Fruit fly (Drosophila melanogaster) whole organism, embryonic: ENCODE results near the gene dar1.

ENCODE experiments used
- B-H1 ChIP-seq: fragments of 200-800 bp; sonication (Bioruptor generic); IDR thresholded peaks from 3 replicates; pipeline ENCODE4 v1.3.6; 2022; ENCODE audit warnings: missing biosample characterization, missing genetic modification characterization
- CG10267 ChIP-seq: fragments of 200-800 bp; sonication (Bioruptor generic); optimal IDR thresholded peaks from 2 replicates; lab custom pipeline; 2018; ENCODE audit warnings: missing biosample characterization, mild to moderate bottlenecking, missing genetic modification characterization, moderate library complexity
- CG10366 ChIP-seq: fragments of 200-800 bp; sonication (Bioruptor generic); IDR thresholded peaks from 2 replicates; pipeline ENCODE4 v1.3.6; 2022; ENCODE audit warnings: missing biosample characterization, missing genetic modification characterization
- CG11085 ChIP-seq: fragments of 200-800 bp; sonication (Bioruptor generic); IDR thresholded peaks from 2 replicates; pipeline ENCODE4 v1.3.6; 2022; ENCODE audit warnings: missing biosample characterization, missing genetic modification characterization
- CG11456 ChIP-seq: fragments of 200-800 bp; sonication (Bioruptor generic); IDR thresholded peaks from 3 replicates; pipeline ENCODE4 v1.3.6; 2022; ENCODE audit warnings: missing biosample characterization, missing genetic modification characterization
- CG1233 ChIP-seq: fragments of 200-800 bp; sonication (Bioruptor generic); optimal IDR thresholded peaks from 4 replicates; lab custom pipeline; 2018; ENCODE audit warnings: missing biosample characterization, mild to moderate bottlenecking, missing genetic modification characterization
- CG13424 ChIP-seq: fragments of 200-800 bp; sonication (Bioruptor generic); optimal IDR thresholded peaks from 2 replicates; lab custom pipeline; 2019; ENCODE audit warnings: missing biosample characterization, mild to moderate bottlenecking, missing genetic modification characterization, moderate library complexity
- CG15601 ChIP-seq: fragments of 200-800 bp; sonication (Bioruptor generic); optimal IDR thresholded peaks from 3 replicates; lab custom pipeline; 2019; ENCODE audit warnings: missing biosample characterization, mild to moderate bottlenecking, missing genetic modification characterization, moderate library complexity
- CG1603 ChIP-seq: fragments of 200-800 bp; sonication (Bioruptor generic); optimal IDR thresholded peaks from 2 replicates; lab custom pipeline; 2019; ENCODE audit warnings: missing biosample characterization, mild to moderate bottlenecking, missing genetic modification characterization, moderate library complexity
- CG16813 ChIP-seq: fragments of 200-800 bp; sonication (Bioruptor generic); IDR thresholded peaks from 3 replicates; pipeline ENCODE4 v1.3.6; 2022; ENCODE audit warnings: missing biosample characterization, missing genetic modification characterization; ENCODE audit not compliant: partially characterized antibody
- CG17829 ChIP-seq: fragments of 200-800 bp; optimal IDR thresholded peaks from 2 replicates; lab custom pipeline; 2019; ENCODE audit warnings: missing biosample characterization, mild to moderate bottlenecking, missing genetic modification characterization, moderate library complexity
- CG18619 ChIP-seq: fragments of 200-800 bp; sonication (Bioruptor generic); optimal IDR thresholded peaks from 3 replicates; lab custom pipeline; 2017; ENCODE audit warnings: missing biosample characterization, mild to moderate bottlenecking, missing genetic modification characterization
- CG2120 ChIP-seq: fragments of 200-800 bp; sonication (Bioruptor generic); optimal IDR thresholded peaks from 3 replicates; lab custom pipeline; 2016; ENCODE audit warnings: missing biosample characterization, missing genetic modification characterization
- CG2199 ChIP-seq: fragments of 200-800 bp; sonication (Bioruptor generic); IDR thresholded peaks from 3 replicates; pipeline ENCODE4 v1.3.6; 2022; ENCODE audit warnings: missing biosample characterization, missing genetic modification characterization
- CG32772 ChIP-seq: fragments of 200-800 bp; sonication (Bioruptor generic); IDR thresholded peaks from 2 replicates; pipeline ENCODE4 v1.3.6; 2022; ENCODE audit warnings: missing biosample characterization, missing genetic modification characterization
- CG42726 ChIP-seq: fragments of 200-800 bp; sonication (Bioruptor generic); IDR thresholded peaks from 2 replicates; pipeline ENCODE4 v1.3.6; 2022; ENCODE audit warnings: missing biosample characterization, missing genetic modification characterization; ENCODE audit not compliant: partially characterized antibody
- CG6175 ChIP-seq: fragments of 200-800 bp; sonication (Bioruptor generic); IDR thresholded peaks from 3 replicates; pipeline ENCODE4 v1.3.6; 2022; ENCODE audit warnings: missing biosample characterization, missing genetic modification characterization
- CG7372 ChIP-seq: fragments of 200-800 bp; sonication (Bioruptor generic); IDR thresholded peaks from 2 replicates; pipeline ENCODE4 v1.3.6; 2022; ENCODE audit warnings: missing biosample characterization, missing genetic modification characterization
- CG7745 ChIP-seq: fragments of 200-800 bp; sonication (Bioruptor generic); optimal IDR thresholded peaks from 2 replicates; lab custom pipeline; 2018; ENCODE audit warnings: missing biosample characterization, mild to moderate bottlenecking, missing genetic modification characterization, moderate library complexity
- CG7987 ChIP-seq: fragments of 200-800 bp; sonication (Bioruptor generic); optimal IDR thresholded peaks from 2 replicates; lab custom pipeline; 2018; ENCODE audit warnings: missing biosample characterization, mild to moderate bottlenecking, missing genetic modification characterization, moderate library complexity
- CG8359 ChIP-seq: fragments of 200-800 bp; sonication (Bioruptor generic); optimal IDR thresholded peaks from 2 replicates; lab custom pipeline; 2017; ENCODE audit warnings: missing biosample characterization, mild to moderate bottlenecking, missing genetic modification characterization, borderline replicate concordance
- CG9437 ChIP-seq: fragments of 200-800 bp; sonication (Bioruptor generic); optimal IDR thresholded peaks from 2 replicates; lab custom pipeline; 2018; ENCODE audit warnings: missing biosample characterization, mild to moderate bottlenecking, missing genetic modification characterization
- D19B ChIP-seq: fragments of 200-800 bp; sonication (Bioruptor generic); optimal IDR thresholded peaks from 2 replicates; lab custom pipeline; 2017; ENCODE audit warnings: missing biosample characterization, mild to moderate bottlenecking, missing genetic modification characterization
- Drgx ChIP-seq: fragments of 200-800 bp; sonication (Bioruptor generic); IDR thresholded peaks from 2 replicates; pipeline ENCODE4 v1.3.6; 2022; ENCODE audit warnings: missing biosample characterization, missing genetic modification characterization
- E2f1 ChIP-seq: fragments of 200-800 bp; sonication (Bioruptor generic); IDR thresholded peaks from 2 replicates; pipeline ENCODE4 v1.3.6; 2022; ENCODE audit warnings: missing biosample characterization, missing genetic modification characterization
- Hr51 ChIP-seq, 2 experiments: fragments of 200-800 bp; sonication (Bioruptor generic); optimal IDR thresholded peaks; 2 replicates in 1 of 2; 3 replicates in 1 of 2; lab custom pipeline; 2016 to 2018; ENCODE audit warnings: missing biosample characterization in 2 of 2, missing genetic modification characterization in 2 of 2, mild to moderate bottlenecking in 1 of 2, moderate library complexity in 1 of 2
- NK7.1 ChIP-seq: fragments of 200-800 bp; sonication (Bioruptor generic); optimal IDR thresholded peaks from 3 replicates; lab custom pipeline; 2016; ENCODE audit warnings: missing biosample characterization, missing genetic modification characterization
- Ptx1 ChIP-seq: fragments of 200-800 bp; sonication (Bioruptor generic); IDR thresholded peaks from 2 replicates; pipeline ENCODE4 v1.3.6; 2022; ENCODE audit warnings: missing biosample characterization, missing genetic modification characterization
- Scr ChIP-seq: fragments of 200-800 bp; sonication (Bioruptor generic); IDR thresholded peaks from 2 replicates; pipeline ENCODE4 v1.3.6; 2022; ENCODE audit warnings: missing biosample characterization, missing genetic modification characterization; ENCODE audit not compliant: partially characterized antibody
- Six4 ChIP-seq: fragments of 200-800 bp; sonication (Bioruptor generic); optimal IDR thresholded peaks from 2 replicates; lab custom pipeline; 2016; ENCODE audit warnings: missing biosample characterization, missing genetic modification characterization
- Sox100B ChIP-seq: fragments of 200-800 bp; sonication (Bioruptor generic); optimal IDR thresholded peaks from 3 replicates; lab custom pipeline; 2018; ENCODE audit warnings: missing biosample characterization, mild to moderate bottlenecking, missing genetic modification characterization
- Stat92E ChIP-seq, 3 experiments: fragments of >200 bp in 2 of 3; fragments of 200-800 bp in 1 of 3; sonication (Bioruptor generic) in 1 of 3; optimal IDR thresholded peaks; 2 replicates each; lab custom pipeline; 2017 to 2019; ENCODE audit warnings: missing biosample characterization in 3 of 3, missing genetic modification characterization in 3 of 3, mild to moderate bottlenecking in 1 of 3, moderate library complexity in 1 of 3
- ap ChIP-seq: fragments of 200-800 bp; sonication (Bioruptor generic); IDR thresholded peaks from 2 replicates; pipeline ENCODE4 v1.3.6; 2022; ENCODE audit warnings: missing biosample characterization, missing genetic modification characterization
- btn ChIP-seq: fragments of 200-800 bp; sonication (Bioruptor generic); optimal IDR thresholded peaks from 2 replicates; lab custom pipeline; 2016; ENCODE audit warnings: missing biosample characterization, missing genetic modification characterization
- caup ChIP-seq: fragments of 200-800 bp; sonication (Bioruptor generic); optimal IDR thresholded peaks from 3 replicates; lab custom pipeline; 2017; ENCODE audit warnings: missing biosample characterization, mild to moderate bottlenecking, missing genetic modification characterization, moderate library complexity; ENCODE audit not compliant: severe bottlenecking
- ci ChIP-seq: fragments of 200-800 bp; sonication (Bioruptor generic); IDR thresholded peaks from 3 replicates; pipeline ENCODE4 v1.3.6; 2022; ENCODE audit warnings: missing biosample characterization, missing genetic modification characterization
- disco-r ChIP-seq: fragments of 200-800 bp; sonication (Bioruptor generic); optimal IDR thresholded peaks from 2 replicates; lab custom pipeline; 2016; ENCODE audit warnings: missing biosample characterization, missing genetic modification characterization
- fd3F ChIP-seq: fragments of 200-800 bp; sonication (Bioruptor generic); optimal IDR thresholded peaks from 2 replicates; lab custom pipeline; 2018; ENCODE audit warnings: missing biosample characterization, mild to moderate bottlenecking, missing genetic modification characterization, moderate library complexity
- fd96Cb ChIP-seq: fragments of 200-800 bp; sonication (Bioruptor generic); optimal IDR thresholded peaks from 2 replicates; lab custom pipeline; 2018; ENCODE audit warnings: missing biosample characterization, mild to moderate bottlenecking, missing genetic modification characterization, moderate library complexity
- ftz-f1 ChIP-seq: fragments of 200-800 bp; sonication (Bioruptor generic); optimal IDR thresholded peaks from 2 replicates; lab custom pipeline; 2016; ENCODE audit warnings: missing biosample characterization, missing genetic modification characterization
- maf-S ChIP-seq: fragments of 200-800 bp; sonication (Bioruptor generic); optimal IDR thresholded peaks from 2 replicates; lab custom pipeline; 2016; ENCODE audit warnings: missing biosample characterization, missing genetic modification characterization
- pb ChIP-seq: fragments of 200-800 bp; sonication (Bioruptor generic); optimal IDR thresholded peaks from 3 replicates; lab custom pipeline; 2016; ENCODE audit warnings: missing biosample characterization, missing genetic modification characterization
- pzg ChIP-seq: fragments of 200-800 bp; sonication (Bioruptor generic); optimal IDR thresholded peaks from 3 replicates; lab custom pipeline; 2018; ENCODE audit warnings: missing biosample characterization, mild to moderate bottlenecking, missing genetic modification characterization, moderate library complexity
- shn ChIP-seq: fragments of 200-800 bp; sonication (Bioruptor generic); optimal IDR thresholded peaks from 3 replicates; lab custom pipeline; 2016; ENCODE audit warnings: missing biosample characterization, missing genetic modification characterization
- sim ChIP-seq: fragments of 200-800 bp; sonication (Bioruptor generic); IDR thresholded peaks from 2 replicates; pipeline ENCODE4 v1.3.6; 2022; ENCODE audit warnings: missing biosample characterization, missing genetic modification characterization
- trem ChIP-seq: fragments of 200-800 bp; optimal IDR thresholded peaks from 3 replicates; lab custom pipeline; 2019; ENCODE audit warnings: missing biosample characterization, mild to moderate bottlenecking, missing genetic modification characterization, moderate library complexity
- tup ChIP-seq: fragments of 200-800 bp; sonication (Bioruptor generic); optimal IDR thresholded peaks from 2 replicates; lab custom pipeline; 2016; ENCODE audit warnings: missing biosample characterization, mild to moderate bottlenecking, missing genetic modification characterization, moderate library complexity
- zf30C ChIP-seq: fragments of 200-800 bp; sonication (Bioruptor generic); optimal IDR thresholded peaks from 3 replicates; lab custom pipeline; 2018; ENCODE audit warnings: missing biosample characterization, mild to moderate bottlenecking, missing genetic modification characterization
- zfh2 ChIP-seq: fragments of 200-800 bp; sonication (Bioruptor generic); optimal IDR thresholded peaks from 2 replicates; lab custom pipeline; 2016; ENCODE audit warnings: missing biosample characterization, missing genetic modification characterization

dar1 gene

DNA sequence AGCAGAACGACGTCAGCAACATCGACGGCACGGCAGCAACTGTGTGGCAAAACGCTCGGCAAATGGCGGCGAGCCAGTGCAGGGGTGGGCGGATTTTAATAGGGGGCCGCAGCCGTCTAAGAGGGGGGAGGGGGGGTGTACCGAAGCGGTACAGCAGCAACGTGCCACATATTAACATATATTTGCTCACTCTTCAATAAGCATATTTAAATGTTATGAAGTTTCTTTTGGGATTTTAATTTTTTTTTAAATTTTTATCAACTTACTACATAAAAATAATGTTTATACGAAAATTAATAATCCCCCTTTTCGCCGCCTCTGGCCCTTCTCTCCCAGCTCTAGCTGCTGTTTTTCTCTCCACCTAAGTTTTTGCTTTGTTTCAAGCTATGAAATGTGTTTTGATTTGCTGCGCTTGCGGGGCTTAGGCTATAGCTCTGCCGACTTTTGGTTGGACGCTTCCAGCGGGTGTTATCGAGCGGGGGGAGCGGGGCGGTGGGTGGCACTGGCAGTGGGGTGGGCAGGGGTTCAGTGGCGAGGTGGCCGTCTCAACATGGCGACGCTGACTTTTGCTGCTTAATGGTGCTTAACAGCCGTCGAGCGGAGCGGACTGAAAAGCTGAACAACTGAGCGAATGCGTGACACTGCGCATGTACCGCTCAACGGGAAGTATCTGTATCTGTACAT lies 6.5 kb downstream of the dar1 start (continued):
- TF ChIP-seq CG9437 (GFP tag; lab: Kevin White, UChicago) = peak; percentile 71
- TF ChIP-seq trem (tag; lab: Kevin White, UChicago) = no peak
- TF ChIP-seq fd3F = peak; percentile 87
- peak; percentile 78 for TF ChIP-seq caup (GFP tag; lab: Kevin White, UChicago)
- TF ChIP-seq CG17829 (tag; lab: Kevin White, UChicago) = peak; percentile 37
- TF ChIP-seq CG7987 = no peak
- TF ChIP-seq CG1233 (GFP tag; lab: Kevin White, UChicago) = peak; percentile 68
- TF ChIP-seq pzg (GFP tag; lab: Kevin White, UChicago) = no peak
- peak in 1 of 2 experiments; percentile 90 for TF ChIP-seq Hr51 (GFP tag; optimal IDR thresholded peaks at IDR 0.05; lab: Kevin White, UChicago)
- TF ChIP-seq CG1603 (tag; lab: Kevin White, UChicago) = no peak
- TF ChIP-seq btn = no peak
- TF ChIP-seq Six4 (GFP tag; lab: Kevin White, UChicago) = peak; percentile 51
- no peak for TF ChIP-seq CG16813 (GFP tag; lab: Robert Waterston, UW)
- peak; percentile 93 for TF ChIP-seq CG18619
- TF ChIP-seq CG6175 (GFP tag; lab: Robert Waterston, UW) = peak; percentile 42; the same call in 2 of the 3 replicates
- peak; percentile 89 for TF ChIP-seq CG7372 (GFP tag; lab: Robert Waterston, UW)
- TF ChIP-seq D19B (GFP tag; lab: Kevin White, UChicago) = peak; percentile 74
- TF ChIP-seq E2f1 = peak; percentile 80
- TF ChIP-seq CG10267 = peak; percentile 56
- TF ChIP-seq CG8359 (GFP tag; lab: Kevin White, UChicago) = no peak
- peak; percentile 78 for TF ChIP-seq Sox100B (GFP tag; lab: Kevin White, UChicago)
- TF ChIP-seq CG2199 (GFP tag; lab: Robert Waterston, UW) = no peak
- TF ChIP-seq CG10366 (GFP tag; lab: Robert Waterston, UW) = peak; percentile 91
- peak; percentile 79 for TF ChIP-seq B-H1 (GFP tag; lab: Robert Waterston, UW)
- TF ChIP-seq Scr (GFP tag; lab: Robert Waterston, UW) = no peak
- TF ChIP-seq CG15601 (tag; lab: Kevin White, UChicago) = peak; percentile 50
- peak; percentile 65 for TF ChIP-seq fd96Cb
- TF ChIP-seq sim (GFP tag; lab: Robert Waterston, UW) = 0 out of 2 replicates have a peak, but pooled peaks have one; percentile 36
- 0 out of 2 replicates have a peak, but pooled peaks have one; percentile 17 for TF ChIP-seq CG42726
- TF ChIP-seq disco-r = no peak
- TF ChIP-seq Stat92E (GFP tag; optimal IDR thresholded peaks at IDR 0.05; lab: Kevin White, UChicago) = no peak
- peak; percentile 93 for TF ChIP-seq Ptx1 (GFP tag; lab: Robert Waterston, UW)
- no peak for TF ChIP-seq maf-S (GFP tag; lab: Kevin White, UChicago)
- TF ChIP-seq NK7.1 (GFP tag; lab: Kevin White, UChicago) = no peak
- TF ChIP-seq pb (GFP tag; lab: Kevin White, UChicago) = no peak
- TF ChIP-seq CG11085 (GFP tag; lab: Robert Waterston, UW) = peak; percentile 76
- peak; percentile 87 for TF ChIP-seq CG11456
- peak; percentile 83 for TF ChIP-seq Drgx (GFP tag; lab: Robert Waterston, UW)
- TF ChIP-seq zf30C (GFP tag; lab: Kevin White, UChicago) = no peak
- peak; percentile 80 for TF ChIP-seq ci (GFP tag; lab: Robert Waterston, UW)
- TF ChIP-seq CG32772 = peak; percentile 77
- TF ChIP-seq tup (GFP tag; lab: Kevin White, UChicago) = no peak
- TF ChIP-seq CG13424 (tag; lab: Kevin White, UChicago) = peak; percentile 90
- TF ChIP-seq CG7745 (tag; lab: Kevin White, UChicago) = no peak
- TF ChIP-seq ap = peak; percentile 73
- no peak for TF ChIP-seq ftz-f1
- peak; percentile 33 for TF ChIP-seq CG2120 (GFP tag; lab: Kevin White, UChicago)
- no peak for TF ChIP-seq shn (GFP tag; lab: Kevin White, UChicago)
- TF ChIP-seq zfh2 (GFP tag; lab: Kevin White, UChicago) = peak; percentile 19
